Worm (Caenorhabditis elegans): ENCODE data around the gene ubc-15.

ubc-15 gene

ce11 chrII:2858851-2859250 is 54.6 kb downstream of the ubc-15 start:
- TF ChIP-seq daf-19 (GFP tag; conservative IDR thresholded peaks at IDR 0.05) (no peak), hlh-30 (tag; optimal IDR thresholded peaks at IDR 0.05; ENCODE audit: insufficient read depth) (peak; percentile 17), dve-1 (tag; optimal IDR thresholded peaks at IDR 0.05; ENCODE audit: insufficient read depth) (no peak), skn-1 (tag; optimal IDR thresholded peaks at IDR 0.05) (no peak), nhr-25 (tag; optimal IDR thresholded peaks at IDR 0.05; ENCODE audit: borderline replicate concordance, insufficient read depth) (no peak), nhr-28 (tag; optimal IDR thresholded peaks at IDR 0.05) (peak; percentile 57), ceh-82 (tag; optimal IDR thresholded peaks at IDR 0.05) (no peak)

- TF ChIP-seq dpl-1 (GFP tag; optimal IDR thresholded peaks at IDR 0.05) (no peak), tag-97 (GFP tag; IDR thresholded peaks at IDR 0.05) (no peak), mdt-29 (GFP tag; IDR thresholded peaks at IDR 0.05) (no peak), rbr-2 (tag; optimal IDR thresholded peaks at IDR 0.05) (no peak), nhr-11 (tag; optimal IDR thresholded peaks at IDR 0.05) (no peak), nhr-41 (GFP tag; IDR thresholded peaks at IDR 0.05) (peak; percentile 22; the same call in 1 of the 2 replicates), daf-19 (GFP tag; conservative IDR thresholded peaks at IDR 0.05) (no peak), F49E8.2 (tag; optimal IDR thresholded peaks at IDR 0.05; ENCODE audit: borderline replicate concordance) (no peak), mxl-3 (GFP tag; optimal IDR thresholded peaks at IDR 0.05) (peak; percentile 4), daf-8 (GFP tag; IDR thresholded peaks at IDR 0.05) (no peak), jun-1 (tag; optimal IDR thresholded peaks at IDR 0.05) (no peak), ztf-7 (tag; optimal IDR thresholded peaks at IDR 0.05) (no peak), mdl-1 (tag; optimal IDR thresholded peaks at IDR 0.05) (peak in 1 of 2 experiments; percentile 15), nhr-48 (tag; optimal IDR thresholded peaks at IDR 0.05) (peak; percentile 58), ceh-20 (GFP tag; IDR thresholded peaks at IDR 0.05) (no peak), aha-1 (tag) (peak; percentile 28), ceh-32 (tag; optimal IDR thresholded peaks at IDR 0.05; ENCODE audit: poor library complexity) (no peak), F37D6.2 (tag; optimal IDR thresholded peaks at IDR 0.05) (no peak), ctbp-1 (GFP tag; IDR thresholded peaks at IDR 0.05) (no peak), set-16 (GFP tag; IDR thresholded peaks at IDR 0.05) (no peak), nhr-111 (GFP tag; optimal IDR thresholded peaks at IDR 0.05) (no peak), ceh-44 (GFP tag; IDR thresholded peaks at IDR 0.05) (no peak), hlh-11 (tag; optimal IDR thresholded peaks at IDR 0.05) (peak; percentile 40), madf-5 (GFP tag; IDR thresholded peaks at IDR 0.05) (no peak), F44E2.7 (GFP tag; IDR thresholded peaks at IDR 0.05) (no peak), lsy-2 (tag; optimal IDR thresholded peaks at IDR 0.05) (no peak), zfp-3 (GFP tag; conservative IDR thresholded peaks at IDR 0.05) (no peak), nhr-28 (tag; optimal IDR thresholded peaks at IDR 0.05) (peak; percentile 98), tra-1 (GFP tag; IDR thresholded peaks at IDR 0.05) (no peak)
These were observed 55.8 kb downstream of the ubc-15 start for ce11 chrII:2857559-2857958.

- TF ChIP-seq hlh-11 (tag; optimal IDR thresholded peaks at IDR 0.05) (peak; percentile 36), mxl-3 (GFP tag; optimal IDR thresholded peaks at IDR 0.05) (no peak), lin-29 (GFP tag; IDR thresholded peaks at IDR 0.05) (no peak), nhr-102 (tag; optimal IDR thresholded peaks at IDR 0.05) (no peak), php-3 (GFP tag; IDR thresholded peaks at IDR 0.05) (no peak), nhr-28 (tag; optimal IDR thresholded peaks at IDR 0.05) (peak; percentile 82), T26A8.4 (GFP tag; IDR thresholded peaks at IDR 0.05) (no peak), Y5F2A.4 (GFP tag; optimal IDR thresholded peaks at IDR 0.05) (no peak), saeg-2 (GFP tag; IDR thresholded peaks at IDR 0.05) (no peak)
These were observed 57.3 kb downstream of the ubc-15 start for ce11 chrII:2856114-2856513.
